Fruit fly (Drosophila melanogaster) whole organism, pupa: ENCODE data around the gene Dip-B.

Experiments used
- CG10348 ChIP-seq: fragments of 200-800 bp; sonication (Bioruptor generic); IDR thresholded peaks from 2 replicates; pipeline ENCODE4 v1.3.6; 2022; ENCODE audit warnings: missing biosample characterization, missing genetic modification characterization
- CG12605 ChIP-seq: fragments of 200-800 bp; sonication (Bioruptor generic); IDR thresholded peaks from 2 replicates; pipeline ENCODE4 v1.3.6; 2022; ENCODE audit warnings: missing biosample characterization, missing genetic modification characterization
- CG13204 ChIP-seq: fragments of 200-800 bp; sonication (Bioruptor generic); optimal IDR thresholded peaks from 2 replicates; lab custom pipeline; 2018; ENCODE audit warnings: missing biosample characterization, mild to moderate bottlenecking, missing genetic modification characterization, moderate library complexity
- CG14655 ChIP-seq: fragments of 200-800 bp; sonication (Bioruptor generic); optimal IDR thresholded peaks from 3 replicates; lab custom pipeline; 2017; ENCODE audit warnings: mild to moderate bottlenecking, missing biosample characterization, missing genetic modification reagents, missing genetic modification characterization
- CG15710 ChIP-seq: fragments of 200-800 bp; sonication (Bioruptor generic); optimal IDR thresholded peaks from 2 replicates; lab custom pipeline; 2018; ENCODE audit warnings: missing biosample characterization, mild to moderate bottlenecking, missing genetic modification characterization, moderate library complexity
- CG17806 ChIP-seq: fragments of 200-800 bp; sonication (Bioruptor generic); optimal IDR thresholded peaks from 2 replicates; lab custom pipeline; 2018; ENCODE audit warnings: missing biosample characterization, mild to moderate bottlenecking, missing genetic modification characterization, moderate library complexity
- CG32121 ChIP-seq: fragments of 200-800 bp; sonication (Bioruptor generic); IDR thresholded peaks from 2 replicates; pipeline ENCODE4 v1.3.6; 2022; ENCODE audit warnings: missing biosample characterization, missing genetic modification characterization
- CG34367 ChIP-seq: fragments of 200-800 bp; sonication (Bioruptor generic); optimal IDR thresholded peaks from 2 replicates; lab custom pipeline; 2018; ENCODE audit warnings: missing biosample characterization, mild to moderate bottlenecking, missing genetic modification characterization
- CG4496 ChIP-seq: fragments of 200-800 bp; sonication (Bioruptor generic); IDR thresholded peaks from 3 replicates; pipeline ENCODE4 v1.3.6; 2022; ENCODE audit warnings: missing biosample characterization, missing genetic modification characterization
- CG8159 ChIP-seq: fragments of 200-800 bp; sonication (Bioruptor generic); optimal IDR thresholded peaks from 3 replicates; lab custom pipeline; 2018; ENCODE audit warnings: missing biosample characterization, mild to moderate bottlenecking, missing genetic modification characterization, moderate library complexity
- CG8301 ChIP-seq: fragments of 200-800 bp; sonication (Bioruptor generic); optimal IDR thresholded peaks from 2 replicates; lab custom pipeline; 2018; ENCODE audit warnings: missing biosample characterization, mild to moderate bottlenecking, missing genetic modification characterization
- CG9948 ChIP-seq: fragments of 200-800 bp; sonication (Bioruptor generic); optimal IDR thresholded peaks from 2 replicates; lab custom pipeline; 2018; ENCODE audit warnings: missing biosample characterization, mild to moderate bottlenecking, missing genetic modification characterization, moderate library complexity
- D1 ChIP-seq: fragments of 200-800 bp; sonication (Bioruptor generic); optimal IDR thresholded peaks from 2 replicates; lab custom pipeline; 2018; ENCODE audit warnings: missing biosample characterization, mild to moderate bottlenecking, missing genetic modification characterization, moderate library complexity
- EcR ChIP-seq: fragments of 200-800 bp; sonication (Bioruptor generic); optimal IDR thresholded peaks from 3 replicates; lab custom pipeline; 2019; ENCODE audit warnings: missing biosample characterization, missing genetic modification characterization, mild to moderate bottlenecking, moderate library complexity, missing genetic modification reagents
- Ets98B ChIP-seq: fragments of 200-800 bp; sonication (Bioruptor generic); IDR thresholded peaks from 2 replicates; pipeline ENCODE4 v1.3.6; 2022; ENCODE audit warnings: missing biosample characterization, missing genetic modification characterization
- Pif1A ChIP-seq: fragments of 200-800 bp; sonication (Bioruptor generic); optimal IDR thresholded peaks from 3 replicates; lab custom pipeline; 2016; ENCODE audit warnings: missing biosample characterization, missing genetic modification characterization
- Pif1B ChIP-seq: fragments of 200-800 bp; sonication (Bioruptor generic); optimal IDR thresholded peaks from 3 replicates; lab custom pipeline; 2016; ENCODE audit warnings: missing biosample characterization, missing genetic modification characterization
- Snoo ChIP-seq: fragments of 200-800 bp; sonication (Bioruptor generic); optimal IDR thresholded peaks from 3 replicates; lab custom pipeline; 2017; ENCODE audit warnings: missing biosample characterization, mild to moderate bottlenecking, missing genetic modification characterization, inconsistent platforms
- fd96Ca ChIP-seq: fragments of 200-800 bp; sonication (Bioruptor generic); IDR thresholded peaks from 3 replicates; pipeline ENCODE4 v1.3.6; 2022; ENCODE audit warnings: missing biosample characterization, missing genetic modification characterization
- gl ChIP-seq: fragments of 200-800 bp; sonication (Bioruptor generic); optimal IDR thresholded peaks from 2 replicates; lab custom pipeline; 2018; ENCODE audit warnings: missing biosample characterization, mild to moderate bottlenecking, missing genetic modification characterization
- rn ChIP-seq: fragments of 200-800 bp; sonication (Bioruptor generic); IDR thresholded peaks from 2 replicates; pipeline ENCODE4 v1.3.6; 2022; ENCODE audit warnings: missing biosample characterization, missing genetic modification characterization

Gene Dip-B

DNA sequence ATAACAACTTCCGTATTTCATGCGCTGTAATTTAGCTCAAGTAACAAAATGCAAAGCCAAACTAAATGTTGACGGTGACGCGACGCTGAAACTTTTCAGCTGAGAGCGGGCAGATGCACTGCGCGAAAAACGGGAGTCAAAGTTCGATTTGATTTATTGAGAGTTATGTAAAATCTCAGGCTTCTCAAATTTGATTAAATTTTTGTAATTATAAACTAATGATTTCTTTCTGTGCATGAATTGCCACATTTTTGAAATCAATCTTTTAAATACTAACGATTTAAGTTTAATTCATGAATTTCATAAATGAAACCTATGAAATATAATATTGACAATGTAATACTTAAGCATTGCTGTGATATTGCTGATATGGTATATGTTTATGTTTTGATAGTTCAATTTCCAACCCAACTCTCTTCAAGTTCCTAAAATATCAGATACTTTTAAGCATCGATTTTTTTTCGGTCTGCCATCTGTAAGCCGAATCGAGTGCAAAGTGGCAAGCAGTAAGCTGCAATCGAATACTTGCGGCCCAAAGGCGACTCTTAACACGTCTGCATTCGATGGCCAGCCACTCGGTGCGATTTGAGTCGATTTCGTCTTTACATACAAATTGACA is 40.6 kb downstream of the Dip-B start:
- no peak for TF ChIP-seq EcR (GFP tag; lab: Kevin White, UChicago)
- TF ChIP-seq CG14655 (GFP tag; lab: Kevin White, UChicago), result no peak
- no peak for TF ChIP-seq CG10348
- no peak for TF ChIP-seq CG32121 (GFP tag; lab: Robert Waterston, UW)
- TF ChIP-seq CG17806 (tag; lab: Kevin White, UChicago), result no peak
- no peak for TF ChIP-seq CG12605 (GFP tag; lab: Robert Waterston, UW)
- no peak for TF ChIP-seq gl
- TF ChIP-seq CG13204 (GFP tag; lab: Kevin White, UChicago), result no peak
- TF ChIP-seq CG4496, result no peak
- TF ChIP-seq, all 21 proteins: peak for 0

DNA sequence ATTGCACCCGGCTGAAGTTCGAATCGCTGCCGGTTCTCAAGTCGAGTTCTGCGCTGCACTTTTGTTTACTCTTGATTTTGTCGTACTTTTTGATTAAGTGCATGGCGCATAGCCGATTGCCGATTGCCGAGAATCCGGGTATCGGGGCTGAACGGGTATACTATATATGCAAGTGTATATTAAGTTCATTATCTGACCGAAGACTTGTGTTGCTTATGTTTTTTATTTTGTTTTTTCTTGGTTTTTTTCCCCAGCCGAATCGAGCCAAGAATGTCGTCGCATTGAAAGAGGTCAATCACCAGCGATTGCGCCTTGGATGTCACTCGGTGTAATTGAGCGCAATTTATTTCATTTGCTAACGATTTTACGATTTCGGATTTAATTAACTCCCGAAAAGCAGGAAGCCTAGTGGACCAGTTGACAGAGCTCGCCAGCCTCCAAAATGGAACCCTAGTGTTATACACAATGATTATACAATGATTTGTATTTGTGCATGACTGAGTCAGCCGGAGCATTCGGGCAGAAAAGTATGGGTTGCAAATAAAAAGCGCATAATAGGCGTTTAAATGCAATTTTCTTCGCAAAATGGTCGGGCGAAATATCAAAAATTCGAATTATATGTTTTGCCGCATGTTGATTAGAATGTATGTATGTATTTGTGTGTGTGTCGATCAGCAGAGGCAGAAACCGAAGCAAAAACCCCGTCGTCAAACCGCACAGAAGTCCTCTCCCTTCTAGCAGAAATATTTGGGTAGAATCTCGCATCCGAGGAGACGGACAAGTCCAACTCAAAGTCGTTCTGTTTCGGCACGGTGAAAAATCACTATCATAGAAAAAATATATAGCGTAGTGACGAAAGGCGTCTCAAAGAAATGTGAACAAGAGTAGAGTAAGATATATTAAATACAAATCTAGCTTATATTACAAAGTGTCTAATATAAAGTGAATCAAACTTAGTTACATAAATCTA is 46.1 kb downstream of the Dip-B start, which contains the start of gene Mst87F:
Gene Mst87F, minus strand, starts transcription at position 56 of the 970 bp plus-strand sequence.
- TF ChIP-seq CG14655 (GFP tag; lab: Kevin White, UChicago) (no peak), EcR (GFP tag; lab: Kevin White, UChicago) (peak; percentile 84)
- TF ChIP-seq, all 21 proteins: peak for 1

DNA sequence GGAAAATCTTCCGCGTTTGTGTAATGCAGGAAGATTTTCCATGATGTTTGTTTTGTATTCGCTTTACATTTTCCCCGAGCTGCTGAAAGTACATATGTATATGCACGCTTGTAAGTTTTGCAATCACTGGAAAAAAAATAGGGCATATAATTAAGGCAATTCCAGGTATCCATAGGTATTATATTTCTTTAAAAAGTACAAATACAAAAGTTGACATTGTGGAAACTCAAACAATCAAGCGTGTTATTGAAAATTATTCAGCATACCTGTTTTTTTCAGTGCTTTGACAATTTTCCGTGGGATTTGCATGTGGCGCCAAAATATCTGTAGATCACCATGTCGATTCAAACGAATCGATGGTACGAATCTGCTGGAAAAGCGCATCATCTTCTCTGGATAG is 49.0 kb downstream of the Dip-B start:
- TF ChIP-seq CG32121 (GFP tag; lab: Robert Waterston, UW) (peak; percentile 73), Pif1A (peak; percentile 24), Pif1B (GFP tag; lab: Kevin White, UChicago) (no peak), CG15710 (tag; lab: Kevin White, UChicago) (no peak), gl (no peak), CG10348 (no peak), Ets98B (GFP tag; lab: Robert Waterston, UW) (peak; percentile 59), CG13204 (GFP tag; lab: Kevin White, UChicago) (no peak), rn (GFP tag; lab: Robert Waterston, UW) (peak; percentile 35; the same call in 1 of the 2 replicates), Snoo (tag; lab: Kevin White, UChicago) (no peak), CG12605 (GFP tag; lab: Robert Waterston, UW) (no peak), CG14655 (GFP tag; lab: Kevin White, UChicago) (peak; percentile 32), fd96Ca (GFP tag; lab: Robert Waterston, UW) (peak; percentile 39; the same call in 1 of the 3 replicates), CG8159 (peak; percentile 6), CG9948 (tag; lab: Kevin White, UChicago) (no peak), CG8301 (tag; lab: Kevin White, UChicago) (peak; percentile 21), CG4496 (peak; percentile 64), CG34367 (tag; lab: Kevin White, UChicago) (no peak), CG17806 (tag; lab: Kevin White, UChicago) (peak; percentile 10), D1 (tag; lab: Kevin White, UChicago) (no peak), EcR (GFP tag; lab: Kevin White, UChicago) (no peak)

DNA sequence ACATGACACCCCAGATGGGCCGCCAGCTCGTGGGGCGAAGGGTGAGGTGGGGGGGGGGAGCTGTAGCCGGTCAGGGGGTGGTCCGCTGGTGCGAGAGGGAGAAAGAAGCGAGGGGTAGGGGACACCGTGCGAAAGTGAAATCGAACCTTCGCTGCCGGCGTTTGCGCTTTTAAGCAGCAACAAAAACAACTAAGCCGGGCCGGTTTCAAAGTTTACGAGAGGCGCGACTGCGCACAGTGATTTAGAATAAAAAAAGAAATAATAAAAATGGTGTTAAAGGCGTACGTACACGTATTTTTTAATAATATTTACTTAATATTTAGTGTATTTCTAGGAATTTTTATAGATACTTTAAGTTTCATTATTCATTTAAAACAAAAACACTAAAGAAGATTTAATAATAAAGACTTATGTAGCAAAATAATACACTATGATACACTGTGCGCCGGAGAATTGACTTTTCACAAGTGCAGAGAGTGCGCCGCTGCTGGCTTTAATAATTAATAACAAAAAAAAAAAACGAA is 49.6 kb downstream of the Dip-B start:
- TF ChIP-seq Pif1A (peak; percentile 61), Ets98B (GFP tag; lab: Robert Waterston, UW) (peak; percentile 93), CG13204 (GFP tag; lab: Kevin White, UChicago) (peak; percentile 42), CG32121 (GFP tag; lab: Robert Waterston, UW) (peak; percentile 90), CG17806 (tag; lab: Kevin White, UChicago) (peak; percentile 1), CG8301 (tag; lab: Kevin White, UChicago) (no peak), CG34367 (tag; lab: Kevin White, UChicago) (no peak), CG8159 (peak; percentile 43), Snoo (tag; lab: Kevin White, UChicago) (peak; percentile 89), Pif1B (GFP tag; lab: Kevin White, UChicago) (peak; percentile 72), D1 (tag; lab: Kevin White, UChicago) (no peak), EcR (GFP tag; lab: Kevin White, UChicago) (no peak), CG12605 (GFP tag; lab: Robert Waterston, UW) (0 out of 2 replicates have a peak, but pooled peaks have one; percentile 22), gl (no peak), CG4496 (no peak), CG15710 (tag; lab: Kevin White, UChicago) (peak; percentile 70), CG9948 (tag; lab: Kevin White, UChicago) (peak; percentile 38), rn (GFP tag; lab: Robert Waterston, UW) (0 out of 2 replicates have a peak, but pooled peaks have one; percentile 21), CG10348 (no peak), fd96Ca (GFP tag; lab: Robert Waterston, UW) (peak; percentile 84), CG14655 (GFP tag; lab: Kevin White, UChicago) (peak; percentile 26)

dm6 chr3R:13832950-13833349 is 50.9 kb downstream of the Dip-B start:
- TF ChIP-seq CG9948 (tag; lab: Kevin White, UChicago), result no peak
- TF ChIP-seq gl, result no peak
- TF ChIP-seq CG4496, result peak; percentile 55; the same call in 1 of the 3 replicates
